Fruit fly (Drosophila melanogaster): Measurements from ENCODE around the gene CG33510.

The CG33510 gene

dm6 chr2L:21069776-21070175 is 14.3 kb downstream of the CG33510 start:
- no peak for TF ChIP-seq ttk (optimal IDR thresholded peaks at IDR 0.05)
- TF ChIP-seq insv (optimal IDR thresholded peaks at IDR 0.05): no peak
- no peak for TF ChIP-seq Myc (optimal IDR thresholded peaks at IDR 0.05)
- TF ChIP-seq psq (optimal IDR thresholded peaks at IDR 0.05): no peak
- TF ChIP-seq h (optimal IDR thresholded peaks at IDR 0.05): no peak
- TF ChIP-seq Sin3A (optimal IDR thresholded peaks at IDR 0.05): no peak

dm6 chr2L:21067137-21067536 is 17.0 kb downstream of the CG33510 start:
- TF ChIP-seq ttk (optimal IDR thresholded peaks at IDR 0.05) (no peak), psq (optimal IDR thresholded peaks at IDR 0.05) (no peak)

- TF ChIP-seq insv (optimal IDR thresholded peaks at IDR 0.05): no peak
- TF ChIP-seq psq (optimal IDR thresholded peaks at IDR 0.05): no peak
- no peak for TF ChIP-seq Myc (optimal IDR thresholded peaks at IDR 0.05)
- TF ChIP-seq ttk (optimal IDR thresholded peaks at IDR 0.05): no peak
- TF ChIP-seq Sin3A (optimal IDR thresholded peaks at IDR 0.05): no peak
- no peak for TF ChIP-seq h (optimal IDR thresholded peaks at IDR 0.05)
Observed at dm6 chr2L:21065889-21066288, 18.2 kb downstream of the CG33510 start.

dm6 chr2L:21062611-21063010 is 21.5 kb downstream of the CG33510 start:
- TF ChIP-seq Myc (optimal IDR thresholded peaks at IDR 0.05) (no peak), psq (optimal IDR thresholded peaks at IDR 0.05) (no peak), ttk (optimal IDR thresholded peaks at IDR 0.05) (no peak), Sin3A (optimal IDR thresholded peaks at IDR 0.05) (no peak), insv (optimal IDR thresholded peaks at IDR 0.05) (no peak), h (optimal IDR thresholded peaks at IDR 0.05) (no peak)

- no peak for TF ChIP-seq Sin3A (optimal IDR thresholded peaks at IDR 0.05)
- no peak for TF ChIP-seq h (optimal IDR thresholded peaks at IDR 0.05)
- TF ChIP-seq ttk (optimal IDR thresholded peaks at IDR 0.05): no peak
- no peak for TF ChIP-seq insv (optimal IDR thresholded peaks at IDR 0.05)
- TF ChIP-seq Myc (optimal IDR thresholded peaks at IDR 0.05): no peak
- TF ChIP-seq psq (optimal IDR thresholded peaks at IDR 0.05): no peak
Observed at dm6 chr2L:21061591-21061990, 22.5 kb downstream of the CG33510 start.

dm6 chr2L:21053623-21054022 is 30.5 kb downstream of the CG33510 start:
- TF ChIP-seq psq (optimal IDR thresholded peaks at IDR 0.05) (no peak), insv (optimal IDR thresholded peaks at IDR 0.05) (no peak), ttk (optimal IDR thresholded peaks at IDR 0.05) (no peak), Sin3A (optimal IDR thresholded peaks at IDR 0.05) (no peak), Myc (optimal IDR thresholded peaks at IDR 0.05) (no peak), h (optimal IDR thresholded peaks at IDR 0.05) (no peak)

- TF ChIP-seq Sin3A (optimal IDR thresholded peaks at IDR 0.05) (no peak), h (optimal IDR thresholded peaks at IDR 0.05) (no peak), psq (optimal IDR thresholded peaks at IDR 0.05) (no peak), ttk (optimal IDR thresholded peaks at IDR 0.05) (no peak), insv (optimal IDR thresholded peaks at IDR 0.05) (no peak)
Observed at dm6 chr2L:21052783-21053463, 31.2 kb downstream of the CG33510 start, which contains the start of gene Itgbn. Itgbn (plus strand) TSS chr2L:21053033.

dm6 chr2L:21051873-21052736 is 32.0 kb downstream of the CG33510 start, which contains the start of gene CG42238:
CG42238 (minus strand) TSS chr2L:21052164.
- no peak for TF ChIP-seq Myc (optimal IDR thresholded peaks at IDR 0.05)
- TF ChIP-seq h (optimal IDR thresholded peaks at IDR 0.05): no peak
- no peak for TF ChIP-seq ttk (optimal IDR thresholded peaks at IDR 0.05)
- TF ChIP-seq Sin3A (optimal IDR thresholded peaks at IDR 0.05): no peak
- TF ChIP-seq psq (optimal IDR thresholded peaks at IDR 0.05): no peak
- TF ChIP-seq insv (optimal IDR thresholded peaks at IDR 0.05): no peak

dm6 chr2L:21040719-21041118 is 43.4 kb downstream of the CG33510 start:
- TF ChIP-seq Sin3A (optimal IDR thresholded peaks at IDR 0.05): no peak
- TF ChIP-seq Myc (optimal IDR thresholded peaks at IDR 0.05): no peak
- no peak for TF ChIP-seq psq (optimal IDR thresholded peaks at IDR 0.05)
- no peak for TF ChIP-seq h (optimal IDR thresholded peaks at IDR 0.05)

- TF ChIP-seq ttk (optimal IDR thresholded peaks at IDR 0.05) (no peak), Myc (optimal IDR thresholded peaks at IDR 0.05) (no peak), psq (optimal IDR thresholded peaks at IDR 0.05) (no peak), h (optimal IDR thresholded peaks at IDR 0.05) (no peak), insv (optimal IDR thresholded peaks at IDR 0.05) (no peak), Sin3A (optimal IDR thresholded peaks at IDR 0.05) (no peak)
Observed at dm6 chr2L:21039569-21040159, 44.5 kb downstream of the CG33510 start.

dm6 chr2L:21038723-21039122 is 45.4 kb downstream of the CG33510 start:
- TF ChIP-seq Sin3A (optimal IDR thresholded peaks at IDR 0.05) (no peak), insv (optimal IDR thresholded peaks at IDR 0.05) (no peak), ttk (optimal IDR thresholded peaks at IDR 0.05) (no peak), h (optimal IDR thresholded peaks at IDR 0.05) (no peak), psq (optimal IDR thresholded peaks at IDR 0.05) (no peak), Myc (optimal IDR thresholded peaks at IDR 0.05) (no peak)

dm6 chr2L:21037723-21038122 is 46.4 kb downstream of the CG33510 start:
- no peak for TF ChIP-seq h (optimal IDR thresholded peaks at IDR 0.05)
- no peak for TF ChIP-seq insv (optimal IDR thresholded peaks at IDR 0.05)
- no peak for TF ChIP-seq Myc (optimal IDR thresholded peaks at IDR 0.05)
- no peak for TF ChIP-seq ttk (optimal IDR thresholded peaks at IDR 0.05)
- no peak for TF ChIP-seq Sin3A (optimal IDR thresholded peaks at IDR 0.05)
- no peak for TF ChIP-seq psq (optimal IDR thresholded peaks at IDR 0.05)

All from Kc167 (cell line).